Worm (Caenorhabditis elegans): ENCODE results near the gene sra-29.

ce11 chrII:6598050-6598449 lies 22.5 kb upstream of the sra-29 start, which contains the start of gene dnj-8:
- TF ChIP-seq F52B5.7 (tag; optimal IDR thresholded peaks at IDR 0.05) = no peak
- no peak for TF ChIP-seq D2030.7 (GFP tag; IDR thresholded peaks at IDR 0.05)
- TF ChIP-seq nfya-1 (tag; optimal IDR thresholded peaks at IDR 0.05; ENCODE audit: borderline replicate concordance, insufficient read depth) = no peak
- TF ChIP-seq F57A8.1 (GFP tag; optimal IDR thresholded peaks at IDR 0.05) = no peak
- TF ChIP-seq lin-26 (GFP tag; IDR thresholded peaks at IDR 0.05) = no peak
- TF ChIP-seq unc-62 (GFP tag; optimal IDR thresholded peaks at IDR 0.05) = no peak
- TF ChIP-seq F37B4.10 (GFP tag; IDR thresholded peaks at IDR 0.05) = no peak
- TF ChIP-seq snpc-1.1 (tag; optimal IDR thresholded peaks at IDR 0.05; ENCODE audit: insufficient read depth) = no peak
- no peak for TF ChIP-seq let-526 (GFP tag; IDR thresholded peaks at IDR 0.05)
- no peak for TF ChIP-seq ZK185.1 (tag; optimal IDR thresholded peaks at IDR 0.05; ENCODE audit: poor library complexity, severe bottlenecking)
